Worm (Caenorhabditis elegans) whole organism, L1 larva: ENCODE measurements around the gene nhr-205.

Experiments used
- efl-1 ChIP-seq, 4 experiments: fragments of 150-350 bp; optimal IDR thresholded peaks in 3 of 4; peaks in 1 of 4; 1 replicate in 1 of 4; 2 replicates in 3 of 4; lab custom pipeline; 2014; ENCODE audit warnings: missing biosample characterization in 2 of 4, missing genetic modification characterization in 2 of 4, missing genetic modification reagents in 2 of 4
- jun-1 ChIP-seq: fragments of 150-350 bp; optimal IDR thresholded peaks from 2 replicates; lab custom pipeline; 2014; ENCODE audit warnings: missing biosample characterization, missing genetic modification reagents, missing genetic modification characterization

ce11 chrV:10090461-10090860 lies 8.9 kb upstream of the nhr-205 start, which contains the start of gene R04B5.7:
- TF ChIP-seq jun-1 (tag; lab: Kevin White, UChicago) (no peak), efl-1 (optimal IDR thresholded peaks at IDR 0.05; lab: Kevin White, UChicago) (no peak), efl-1 (GFP tag; optimal IDR thresholded peaks at IDR 0.05 in 1 of 2; lab: Kevin White, UChicago) (no peak)
